Worm (Caenorhabditis elegans) whole organism, L4 larva: ENCODE measurements around the gene T22B7.8.

Source experiments
- D1046.2 ChIP-seq: fragments of 200-800 bp; sonication (Bioruptor generic); IDR thresholded peaks from 2 replicates; pipeline ENCODE4 v1.3.6; 2022; ENCODE audit warnings: missing genetic modification characterization, missing compliant biosample characterization
- F37D6.2 ChIP-seq: sonication (generic microtip); optimal IDR thresholded peaks from 2 replicates; lab custom pipeline; 2016; ENCODE audit warnings: mild to moderate bottlenecking, missing genetic modification characterization, missing compliant biosample characterization
- F49E8.2 ChIP-seq: sonication (generic microtip); optimal IDR thresholded peaks from 2 replicates; lab custom pipeline; 2016; ENCODE audit warnings: missing compliant biosample characterization, mild to moderate bottlenecking, missing genetic modification characterization, borderline replicate concordance
- T26A8.4 ChIP-seq: fragments of 200-800 bp; sonication (Bioruptor generic); IDR thresholded peaks from 2 replicates; pipeline ENCODE4 v1.3.6; 2022; ENCODE audit warnings: missing genetic modification characterization, missing compliant biosample characterization
- Y105C5A.15 ChIP-seq: fragments of 200-800 bp; sonication (Bioruptor generic); IDR thresholded peaks from 2 replicates; pipeline ENCODE4 v1.3.6; 2022; ENCODE audit warnings: missing genetic modification characterization, missing compliant biosample characterization
- Y5F2A.4 ChIP-seq: fragments of 200-800 bp; sonication (Bioruptor generic); optimal IDR thresholded peaks from 2 replicates; lab custom pipeline; 2018; ENCODE audit warnings: mild to moderate bottlenecking, missing genetic modification characterization, missing compliant biosample characterization
- ZK546.5 ChIP-seq, 2 experiments: sonication (generic microtip); optimal IDR thresholded peaks; 2 replicates each; lab custom pipeline; 2017; ENCODE audit warnings: missing biosample characterization in 2 of 2, missing genetic modification characterization in 2 of 2
- arid-1 ChIP-seq: fragments of 200-800 bp; sonication (Bioruptor generic); conservative IDR thresholded peaks from 2 replicates; pipeline ENCODE4 v1.3.6; 2022; ENCODE audit warnings: missing genetic modification reagents, missing genetic modification characterization, missing compliant biosample characterization
- attf-4 ChIP-seq: sonication (generic microtip); optimal IDR thresholded peaks from 3 replicates; lab custom pipeline; 2017; ENCODE audit warnings: missing biosample characterization, missing genetic modification characterization
- ceh-20 ChIP-seq: fragments of 200-800 bp; sonication (Bioruptor generic); IDR thresholded peaks from 2 replicates; pipeline ENCODE4 v1.3.6; 2022; ENCODE audit warnings: missing genetic modification reagents, missing genetic modification characterization, missing compliant biosample characterization
- ceh-28 ChIP-seq: fragments of 150-350 bp; optimal IDR thresholded peaks from 2 replicates; lab custom pipeline; 2014; ENCODE audit warnings: missing biosample characterization, missing genetic modification reagents, missing genetic modification characterization
- ceh-62 ChIP-seq: sonication (generic microtip); optimal IDR thresholded peaks from 2 replicates; lab custom pipeline; 2017; ENCODE audit warnings: missing biosample characterization, missing genetic modification characterization
- cey-2 ChIP-seq: sonication (generic microtip); optimal IDR thresholded peaks from 3 replicates; lab custom pipeline; 2017; ENCODE audit warnings: missing genetic modification characterization, mild to moderate bottlenecking, missing compliant biosample characterization, antibody characterized with exemption, borderline replicate concordance; ENCODE audit not compliant: insufficient read depth
- daf-16 ChIP-seq, 3 experiments: sonication (generic microtip); optimal IDR thresholded peaks; 2 replicates each; lab custom pipeline; 2016 to 2017; ENCODE audit warnings: missing genetic modification characterization in 3 of 3, missing genetic modification reagents in 3 of 3, mild to moderate bottlenecking in 2 of 3, missing compliant biosample characterization in 2 of 3, missing biosample characterization in 1 of 3, moderate library complexity in 1 of 3
- daf-8 ChIP-seq: fragments of 200-800 bp; sonication (Bioruptor generic); IDR thresholded peaks from 2 replicates; pipeline ENCODE4 v1.3.6; 2022; ENCODE audit warnings: missing genetic modification characterization, missing compliant biosample characterization
- dmd-8 ChIP-seq: fragments of 200-800 bp; sonication (Bioruptor generic); IDR thresholded peaks from 2 replicates; pipeline ENCODE4 v1.3.6; 2022; ENCODE audit warnings: missing genetic modification characterization, missing compliant biosample characterization
- fkh-10 ChIP-seq: fragments of 150-350 bp; optimal IDR thresholded peaks from 2 replicates; lab custom pipeline; 2014; ENCODE audit warnings: missing biosample characterization, missing genetic modification reagents, missing genetic modification characterization
- hlh-11 ChIP-seq: fragments of 200-800 bp; sonication (Bioruptor generic); optimal IDR thresholded peaks from 2 replicates; lab custom pipeline; 2018; ENCODE audit warnings: mild to moderate bottlenecking, missing genetic modification characterization, missing compliant biosample characterization
- hlh-30 ChIP-seq: sonication (generic microtip); optimal IDR thresholded peaks from 2 replicates; lab custom pipeline; 2017; ENCODE audit warnings: antibody characterized with exemption, mild to moderate bottlenecking, missing genetic modification characterization, missing compliant biosample characterization; ENCODE audit not compliant: insufficient read depth
- lin-1 ChIP-seq: fragments of 200-800 bp; sonication (Bioruptor generic); IDR thresholded peaks from 2 replicates; pipeline ENCODE4 v1.3.6; 2022; ENCODE audit warnings: missing genetic modification reagents, missing genetic modification characterization, missing compliant biosample characterization
- lin-15B ChIP-seq: fragments of 150-350 bp; sonication (generic microtip); optimal IDR thresholded peaks from 3 replicates; lab custom pipeline; 2014; ENCODE audit warnings: missing biosample characterization, missing genetic modification characterization
- lin-29 ChIP-seq: fragments of 200-800 bp; sonication (Bioruptor generic); IDR thresholded peaks from 2 replicates; pipeline ENCODE4 v1.3.6; 2022; ENCODE audit warnings: missing genetic modification reagents, missing genetic modification characterization, missing compliant biosample characterization
- lin-38 ChIP-seq: fragments of 200-800 bp; sonication (Bioruptor generic); IDR thresholded peaks from 2 replicates; pipeline ENCODE4 v1.3.6; 2022; ENCODE audit warnings: missing genetic modification reagents, missing genetic modification characterization, missing compliant biosample characterization
- mdl-1 ChIP-seq, 2 experiments: fragments of 150-350 bp in 1 of 2; sonication (generic microtip) in 1 of 2; optimal IDR thresholded peaks; 2 replicates each; lab custom pipeline; 2014 to 2017; ENCODE audit warnings: missing biosample characterization in 2 of 2, missing genetic modification characterization in 2 of 2
- mdt-29 ChIP-seq: fragments of 200-800 bp; sonication (Bioruptor generic); IDR thresholded peaks from 2 replicates; pipeline ENCODE4 v1.3.6; 2022; ENCODE audit warnings: missing genetic modification reagents, missing genetic modification characterization, missing compliant biosample characterization
- mes-2 ChIP-seq: sonication (generic microtip); optimal IDR thresholded peaks from 2 replicates; lab custom pipeline; 2016; ENCODE audit warnings: missing genotype, mild to moderate bottlenecking, missing genetic modification characterization, missing compliant biosample characterization; ENCODE audit not compliant: poor library complexity, severe bottlenecking
- mxl-3 ChIP-seq: fragments of 200-800 bp; sonication (Bioruptor generic); optimal IDR thresholded peaks from 2 replicates; lab custom pipeline; 2018; ENCODE audit warnings: mild to moderate bottlenecking, missing genetic modification characterization, missing compliant biosample characterization
- nhr-10 ChIP-seq: fragments of 150-350 bp; optimal IDR thresholded peaks from 2 replicates; lab custom pipeline; 2014; ENCODE audit warnings: missing biosample characterization, missing genetic modification characterization
- nhr-237 ChIP-seq: sonication (generic microtip); optimal IDR thresholded peaks from 2 replicates; lab custom pipeline; 2017; ENCODE audit warnings: missing biosample characterization, missing genetic modification characterization
- nhr-28 ChIP-seq: fragments of 150-350 bp; optimal IDR thresholded peaks from 2 replicates; lab custom pipeline; 2014; ENCODE audit warnings: missing biosample characterization, missing genetic modification characterization
- nhr-41 ChIP-seq: fragments of 200-800 bp; sonication (Bioruptor generic); IDR thresholded peaks from 2 replicates; pipeline ENCODE4 v1.3.6; 2022; ENCODE audit warnings: missing genetic modification reagents, missing genetic modification characterization, missing compliant biosample characterization
- nhr-42 ChIP-seq: fragments of 200-800 bp; sonication (Bioruptor generic); IDR thresholded peaks from 2 replicates; pipeline ENCODE4 v1.3.6; 2022; ENCODE audit warnings: missing genetic modification characterization, missing compliant biosample characterization
- nhr-48 ChIP-seq: sonication (generic microtip); optimal IDR thresholded peaks from 2 replicates; lab custom pipeline; 2016; ENCODE audit warnings: mild to moderate bottlenecking, missing genetic modification characterization, missing compliant biosample characterization
- nhr-77 ChIP-seq: fragments of 150-350 bp; optimal IDR thresholded peaks from 2 replicates; lab custom pipeline; 2014; ENCODE audit warnings: missing biosample characterization, missing genetic modification characterization
- pqm-1 ChIP-seq: sonication (generic microtip); optimal IDR thresholded peaks from 2 replicates; lab custom pipeline; 2017; ENCODE audit warnings: missing biosample characterization, missing genetic modification characterization
- rbr-2 ChIP-seq: sonication (generic microtip); optimal IDR thresholded peaks from 2 replicates; lab custom pipeline; 2016; ENCODE audit warnings: missing genotype, missing genetic modification characterization, missing compliant biosample characterization
- saeg-2 ChIP-seq: fragments of 200-800 bp; sonication (Bioruptor generic); IDR thresholded peaks from 2 replicates; pipeline ENCODE4 v1.3.6; 2022; ENCODE audit warnings: missing genetic modification reagents, missing genetic modification characterization, missing compliant biosample characterization
- sdz-12 ChIP-seq: fragments of 200-800 bp; sonication (Bioruptor generic); optimal IDR thresholded peaks from 2 replicates; lab custom pipeline; 2018; ENCODE audit warnings: mild to moderate bottlenecking, missing genetic modification characterization, missing compliant biosample characterization
- set-16 ChIP-seq: fragments of 200-800 bp; sonication (Bioruptor generic); IDR thresholded peaks from 2 replicates; pipeline ENCODE4 v1.3.6; 2022; ENCODE audit warnings: missing genetic modification reagents, missing genetic modification characterization, missing compliant biosample characterization
- skn-1 ChIP-seq: fragments of 150-350 bp; optimal IDR thresholded peaks from 2 replicates; lab custom pipeline; 2014; ENCODE audit warnings: missing biosample characterization, missing genetic modification characterization
- spr-1 ChIP-seq: sonication (generic microtip); optimal IDR thresholded peaks from 2 replicates; lab custom pipeline; 2016; ENCODE audit warnings: mild to moderate bottlenecking, missing genetic modification characterization, missing compliant biosample characterization
- tag-97 ChIP-seq: fragments of 200-800 bp; sonication (Bioruptor generic); IDR thresholded peaks from 2 replicates; pipeline ENCODE4 v1.3.6; 2022; ENCODE audit warnings: missing genetic modification characterization, missing compliant biosample characterization
- unc-130 ChIP-seq: sonication (generic microtip); optimal IDR thresholded peaks from 2 replicates; lab custom pipeline; 2016; ENCODE audit warnings: missing genetic modification reagents, missing genetic modification characterization, missing compliant biosample characterization
- unc-39 ChIP-seq: sonication (generic microtip); optimal IDR thresholded peaks from 2 replicates; lab custom pipeline; 2017; ENCODE audit warnings: missing biosample characterization, missing genetic modification characterization
- unc-62 ChIP-seq, 3 experiments: fragments of 150-350 bp in 1 of 3; sonication (generic microtip); optimal IDR thresholded peaks in 2 of 3; peaks in 1 of 3; 1 replicate in 1 of 3; 2 replicates in 2 of 3; lab custom pipeline; 2014 to 2017; ENCODE audit warnings: missing biosample characterization in 3 of 3, missing genetic modification characterization in 3 of 3, missing genetic modification reagents in 3 of 3, missing genotype in 1 of 3
- zfp-3 ChIP-seq: fragments of 200-800 bp; sonication (Bioruptor generic); conservative IDR thresholded peaks from 2 replicates; pipeline ENCODE4 v1.3.6; 2022; ENCODE audit warnings: missing genetic modification reagents, missing genetic modification characterization, missing compliant biosample characterization

Gene T22B7.8

DNA sequence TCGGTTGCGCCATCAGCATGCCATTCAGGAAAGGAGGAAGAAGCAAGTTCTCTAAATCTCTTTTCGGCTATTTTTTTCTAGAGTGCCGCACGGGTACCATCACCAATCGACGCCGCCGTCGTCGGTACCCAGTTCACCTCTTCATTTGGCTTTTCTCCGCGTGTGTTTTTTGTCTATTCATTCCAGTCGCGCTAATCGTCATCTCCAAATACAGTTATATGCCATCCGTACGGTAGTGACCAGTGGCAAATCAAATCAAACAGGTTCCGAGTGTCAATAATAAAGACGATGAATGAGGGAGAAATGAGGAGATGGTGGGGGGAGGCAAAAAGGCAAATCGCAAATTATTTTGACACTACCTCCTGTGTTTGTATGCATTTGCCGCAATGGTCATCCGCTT lies 29.5 kb downstream of the T22B7.8 start:
- TF ChIP-seq T26A8.4 (GFP tag; lab: Robert Waterston, UW) (no peak), unc-62 (GFP tag; optimal IDR thresholded peaks at IDR 0.05 in 1 of 2; lab: Kevin White, UChicago) (no peak), unc-62 (tag; optimal IDR thresholded peaks at IDR 0.05; lab: Kevin White, UChicago) (no peak), daf-16 (GFP tag; optimal IDR thresholded peaks at IDR 0.05; lab: Kevin White, UChicago) (no peak), daf-16 (tag; optimal IDR thresholded peaks at IDR 0.05; lab: Kevin White, UChicago) (no peak), spr-1 (tag; lab: Kevin White, UChicago) (peak; percentile 27), tag-97 (GFP tag; lab: Robert Waterston, UW) (no peak), Y5F2A.4 (GFP tag; lab: Kevin White, UChicago) (no peak), daf-8 (GFP tag; lab: Robert Waterston, UW) (no peak), ZK546.5 (tag; optimal IDR thresholded peaks at IDR 0.05; lab: Kevin White, UChicago) (no peak), mdl-1 (tag; optimal IDR thresholded peaks at IDR 0.05; lab: Kevin White, UChicago) (no peak), lin-29 (GFP tag; lab: Robert Waterston, UW) (no peak), zfp-3 (GFP tag; lab: Robert Waterston, UW) (no peak), saeg-2 (GFP tag; lab: Robert Waterston, UW) (no peak), lin-38 (GFP tag; lab: Robert Waterston, UW) (no peak), sdz-12 (GFP tag; lab: Kevin White, UChicago) (no peak), ceh-28 (no peak), nhr-48 (tag; lab: Kevin White, UChicago) (peak; percentile 53), nhr-77 (tag; lab: Kevin White, UChicago) (no peak), nhr-10 (no peak), ceh-62 (tag; lab: Kevin White, UChicago) (no peak), unc-130 (no peak), rbr-2 (tag; lab: Kevin White, UChicago) (no peak), set-16 (GFP tag; lab: Robert Waterston, UW) (no peak), unc-39 (tag; lab: Kevin White, UChicago) (no peak), lin-1 (GFP tag; lab: Robert Waterston, UW) (no peak), Y105C5A.15 (GFP tag; lab: Robert Waterston, UW) (no peak), hlh-30 (no peak), skn-1 (no peak), mxl-3 (peak; percentile 51), mdt-29 (GFP tag; lab: Robert Waterston, UW) (no peak), ceh-20 (GFP tag; lab: Robert Waterston, UW) (no peak), F37D6.2 (tag; lab: Kevin White, UChicago) (no peak), arid-1 (GFP tag; lab: Robert Waterston, UW) (no peak), hlh-11 (tag; lab: Kevin White, UChicago) (peak; percentile 30), cey-2 (tag; lab: Kevin White, UChicago) (no peak)

DNA sequence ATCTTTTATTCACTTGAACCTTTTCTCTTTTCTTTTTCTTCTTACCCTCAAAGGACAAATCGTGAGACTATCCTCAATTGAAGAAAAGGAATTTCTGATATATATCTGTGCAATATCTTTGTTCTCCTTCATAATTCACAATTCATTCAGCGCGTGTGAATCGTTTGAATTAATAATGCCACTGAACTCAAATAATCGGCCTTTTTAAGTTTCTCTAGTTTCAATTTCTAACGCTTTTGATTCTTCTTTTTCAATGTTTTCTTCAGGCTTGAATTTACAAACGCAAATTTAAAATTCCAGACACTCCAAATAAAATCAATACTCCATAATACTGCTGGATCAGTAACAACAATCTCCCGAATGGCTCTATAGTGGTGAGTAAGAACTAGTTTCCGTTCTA lies 31.8 kb downstream of the T22B7.8 start, which contains the start of gene egl-13:
TSS of gene egl-13 (plus strand) at position 301 of the 400 bp plus-strand sequence.
- TF ChIP-seq sdz-12 (GFP tag; lab: Kevin White, UChicago): no peak
- no peak for TF ChIP-seq Y5F2A.4 (GFP tag; lab: Kevin White, UChicago)
- no peak for TF ChIP-seq ceh-62 (tag; lab: Kevin White, UChicago)
- no peak for TF ChIP-seq lin-15B
- no peak for TF ChIP-seq nhr-42 (GFP tag; lab: Robert Waterston, UW)
- no peak for TF ChIP-seq pqm-1
- no peak for TF ChIP-seq mxl-3
- TF ChIP-seq dmd-8: no peak
- no peak for TF ChIP-seq fkh-10
- no peak for TF ChIP-seq mes-2 (tag; lab: Kevin White, UChicago)
- no peak for TF ChIP-seq nhr-41
- TF ChIP-seq nhr-28: no peak
- no peak for TF ChIP-seq arid-1 (GFP tag; lab: Robert Waterston, UW)
- no peak for TF ChIP-seq nhr-237 (tag; lab: Kevin White, UChicago)
- no peak for TF ChIP-seq D1046.2 (GFP tag; lab: Robert Waterston, UW)
- TF ChIP-seq F49E8.2: no peak
- TF ChIP-seq daf-16 (GFP tag; optimal IDR thresholded peaks at IDR 0.05; lab: Kevin White, UChicago): no peak
- TF ChIP-seq daf-16 (tag; optimal IDR thresholded peaks at IDR 0.05; lab: Kevin White, UChicago): no peak
- TF ChIP-seq attf-4: no peak
